Worm (Caenorhabditis elegans) whole organism, L4 larva: ENCODE results near the gene F11C1.7.

Source experiments
- ZK546.5 ChIP-seq, 2 experiments: sonication (generic microtip); optimal IDR thresholded peaks; 2 replicates each; lab custom pipeline; 2017; ENCODE audit warnings: missing biosample characterization in 2 of 2, missing genetic modification characterization in 2 of 2
- ama-1 ChIP-seq: fragments of 150-350 bp; optimal IDR thresholded peaks from 2 replicates; lab custom pipeline; 2014; ENCODE audit warnings: inconsistent platforms, mixed read lengths
- ceh-82 ChIP-seq: sonication (generic microtip); optimal IDR thresholded peaks from 2 replicates; lab custom pipeline; 2017; ENCODE audit warnings: missing biosample characterization, missing genetic modification characterization
- dmd-9 ChIP-seq: fragments of 200-800 bp; sonication (Bioruptor generic); IDR thresholded peaks from 2 replicates; pipeline ENCODE4 v1.3.6; 2022; ENCODE audit warnings: missing genetic modification reagents, missing genetic modification characterization, missing compliant biosample characterization
- lin-13 ChIP-seq: fragments of 150-350 bp; optimal IDR thresholded peaks from 2 replicates; lab custom pipeline; 2014; ENCODE audit warnings: missing biosample characterization, missing genetic modification reagents, missing genetic modification characterization
- lin-38 ChIP-seq: fragments of 200-800 bp; sonication (Bioruptor generic); IDR thresholded peaks from 2 replicates; pipeline ENCODE4 v1.3.6; 2022; ENCODE audit warnings: missing genetic modification reagents, missing genetic modification characterization, missing compliant biosample characterization
- lin-39 ChIP-seq: fragments of 150-350 bp; optimal IDR thresholded peaks from 2 replicates; lab custom pipeline; 2014; ENCODE audit warnings: missing biosample characterization, missing genetic modification reagents, missing genetic modification characterization

DNA sequence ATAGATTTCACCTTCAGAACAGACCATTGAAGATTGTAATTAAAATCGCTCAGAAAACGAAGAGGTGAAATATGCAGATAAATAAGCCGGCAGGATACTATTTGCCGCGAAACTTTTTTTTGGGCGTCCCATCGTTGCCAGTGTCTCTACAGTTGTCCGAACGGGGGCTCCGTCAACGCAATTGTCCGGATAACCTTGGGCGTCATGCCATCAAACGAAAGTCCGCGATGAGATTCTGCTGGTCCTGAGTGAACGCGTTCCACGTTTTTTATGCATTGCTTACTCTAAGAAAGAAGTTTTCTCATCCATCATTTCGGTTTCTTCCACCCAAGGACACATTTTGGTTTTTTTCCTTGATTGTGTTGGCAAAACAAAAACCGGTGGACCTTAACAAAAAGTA, 11.7 kb downstream of the F11C1.7 start:
- no peak for TF ChIP-seq ceh-82
- TF ChIP-seq lin-39 (tag; lab: Kevin White, UChicago), result no peak
- TF ChIP-seq lin-13 (GFP tag; lab: Kevin White, UChicago), result no peak
- TF ChIP-seq ama-1 (lab: Kevin White, UChicago), result no peak
- no peak for TF ChIP-seq dmd-9 (GFP tag; lab: Robert Waterston, UW)
- TF ChIP-seq ZK546.5 (tag; optimal IDR thresholded peaks at IDR 0.05; lab: Kevin White, UChicago), result no peak
- no peak for TF ChIP-seq lin-38 (GFP tag; lab: Robert Waterston, UW)
